Fruit fly (Drosophila melanogaster) whole organism, embryonic: ENCODE results near the gene Gga.

Experiments
- CG11504 ChIP-seq: fragments of 200-800 bp; sonication (Bioruptor generic); optimal IDR thresholded peaks from 3 replicates; lab custom pipeline; 2019; ENCODE audit warnings: missing biosample characterization, mild to moderate bottlenecking, missing genetic modification characterization, moderate library complexity
- CG12104 ChIP-seq: fragments of 200-800 bp; sonication (Bioruptor generic); optimal IDR thresholded peaks from 3 replicates; lab custom pipeline; 2016; ENCODE audit warnings: missing biosample characterization, missing genetic modification characterization
- CG1233 ChIP-seq: fragments of 200-800 bp; sonication (Bioruptor generic); optimal IDR thresholded peaks from 4 replicates; lab custom pipeline; 2018; ENCODE audit warnings: missing biosample characterization, mild to moderate bottlenecking, missing genetic modification characterization
- CG12744 ChIP-seq: fragments of 200-800 bp; sonication (Bioruptor generic); optimal IDR thresholded peaks from 2 replicates; lab custom pipeline; 2016; ENCODE audit warnings: missing biosample characterization, missing genetic modification characterization
- CG13296 ChIP-seq: fragments of 200-800 bp; sonication (Bioruptor generic); optimal IDR thresholded peaks from 3 replicates; lab custom pipeline; 2018; ENCODE audit warnings: missing biosample characterization, mild to moderate bottlenecking, missing genetic modification characterization
- CG15479 ChIP-seq: fragments of 200-800 bp; sonication (Bioruptor generic); optimal IDR thresholded peaks from 3 replicates; lab custom pipeline; 2019; ENCODE audit warnings: missing biosample characterization, mild to moderate bottlenecking, missing genetic modification characterization, moderate library complexity
- CG15696 ChIP-seq: fragments of 200-800 bp; sonication (Bioruptor generic); optimal IDR thresholded peaks from 2 replicates; lab custom pipeline; 2019; ENCODE audit warnings: missing biosample characterization, mild to moderate bottlenecking, missing genetic modification characterization, moderate library complexity
- CG2129 ChIP-seq: fragments of 200-800 bp; sonication (Bioruptor generic); IDR thresholded peaks from 2 replicates; pipeline ENCODE4 v1.3.6; 2022; ENCODE audit warnings: missing biosample characterization, missing genetic modification characterization; ENCODE audit not compliant: partially characterized antibody
- CG2678 ChIP-seq: fragments of 200-800 bp; sonication (Bioruptor generic); optimal IDR thresholded peaks from 3 replicates; lab custom pipeline; 2019; ENCODE audit warnings: missing biosample characterization, mild to moderate bottlenecking, missing genetic modification characterization, moderate library complexity
- CG2875 ChIP-seq: fragments of 200-800 bp; sonication (Bioruptor generic); optimal IDR thresholded peaks from 2 replicates; lab custom pipeline; 2017; ENCODE audit warnings: missing biosample characterization, mild to moderate bottlenecking, missing genetic modification characterization, missing genetic modification reagents
- CG30403 ChIP-seq: fragments of 200-800 bp; sonication (Bioruptor generic); optimal IDR thresholded peaks from 3 replicates; lab custom pipeline; 2016; ENCODE audit warnings: missing biosample characterization, missing genetic modification characterization
- CG3163 ChIP-seq: fragments of 200-800 bp; sonication (Bioruptor generic); optimal IDR thresholded peaks from 3 replicates; lab custom pipeline; 2016; ENCODE audit warnings: missing biosample characterization, missing genetic modification characterization
- CG32767 ChIP-seq: fragments of 200-800 bp; sonication (Bioruptor generic); IDR thresholded peaks from 2 replicates; pipeline ENCODE4 v1.3.6; 2022; ENCODE audit warnings: missing biosample characterization, missing genetic modification characterization
- CG6683 ChIP-seq: fragments of 200-800 bp; sonication (Bioruptor generic); optimal IDR thresholded peaks from 2 replicates; lab custom pipeline; 2017; ENCODE audit warnings: missing biosample characterization, mild to moderate bottlenecking, missing genetic modification characterization, missing genetic modification reagents
- CG6813 ChIP-seq: fragments of 200-800 bp; sonication (Bioruptor generic); optimal IDR thresholded peaks from 2 replicates; lab custom pipeline; 2017; ENCODE audit warnings: missing biosample characterization, missing genetic modification characterization, mild to moderate bottlenecking, moderate library complexity, missing genetic modification reagents
- CG7963 ChIP-seq: fragments of 200-800 bp; sonication (Bioruptor generic); IDR thresholded peaks from 3 replicates; pipeline ENCODE4 v1.3.6; 2022; ENCODE audit warnings: missing biosample characterization, missing genetic modification characterization; ENCODE audit not compliant: partially characterized antibody
- CG9797 ChIP-seq: fragments of 200-800 bp; sonication (Bioruptor generic); optimal IDR thresholded peaks from 3 replicates; lab custom pipeline; 2018; ENCODE audit warnings: missing biosample characterization, mild to moderate bottlenecking, missing genetic modification characterization
- Elba2 ChIP-seq: fragments of 200-800 bp; sonication (Bioruptor generic); optimal IDR thresholded peaks from 3 replicates; lab custom pipeline; 2016; ENCODE audit warnings: missing biosample characterization, missing genetic modification characterization
- Gsc ChIP-seq: fragments of 200-800 bp; sonication (Bioruptor generic); IDR thresholded peaks from 2 replicates; pipeline ENCODE4 v1.3.6; 2022; ENCODE audit warnings: missing biosample characterization, missing genetic modification characterization
- HLH3B ChIP-seq: fragments of 200-800 bp; sonication (Bioruptor generic); IDR thresholded peaks from 2 replicates; pipeline ENCODE4 v1.3.6; 2022; ENCODE audit warnings: missing biosample characterization, missing genetic modification characterization
- HmgZ ChIP-seq: fragments of 200-800 bp; sonication (Bioruptor generic); optimal IDR thresholded peaks from 2 replicates; lab custom pipeline; 2018; ENCODE audit warnings: missing biosample characterization, mild to moderate bottlenecking, missing genetic modification characterization
- Lim3 ChIP-seq: fragments of 200-800 bp; sonication (Bioruptor generic); IDR thresholded peaks from 2 replicates; pipeline ENCODE4 v1.3.6; 2022; ENCODE audit warnings: missing biosample characterization, missing genetic modification characterization
- Lpt ChIP-seq: fragments of >200 bp; optimal IDR thresholded peaks from 2 replicates; lab custom pipeline; 2018; ENCODE audit warnings: missing biosample characterization, missing genetic modification characterization
- Mes4 ChIP-seq: fragments of 200-800 bp; sonication (Bioruptor generic); optimal IDR thresholded peaks from 2 replicates; lab custom pipeline; 2016; ENCODE audit warnings: missing biosample characterization, missing genetic modification characterization
- NK7.1 ChIP-seq: fragments of 200-800 bp; sonication (Bioruptor generic); optimal IDR thresholded peaks from 3 replicates; lab custom pipeline; 2016; ENCODE audit warnings: missing biosample characterization, missing genetic modification characterization
- Pdp1 ChIP-seq, 2 experiments: fragments of 200-800 bp; sonication (Bioruptor generic); optimal IDR thresholded peaks; 3 replicates each; lab custom pipeline; 2016; ENCODE audit warnings: missing biosample characterization in 2 of 2, missing genetic modification characterization in 2 of 2, mild to moderate bottlenecking in 1 of 2, moderate library complexity in 1 of 2
- Poxn ChIP-seq: fragments of 200-800 bp; sonication (Bioruptor generic); IDR thresholded peaks from 2 replicates; pipeline ENCODE4 v1.3.6; 2022; ENCODE audit warnings: missing biosample characterization, missing genetic modification characterization
- Sox102F ChIP-seq: fragments of 200-800 bp; sonication (Bioruptor generic); optimal IDR thresholded peaks from 2 replicates; lab custom pipeline; 2018; ENCODE audit warnings: missing biosample characterization, mild to moderate bottlenecking, missing genetic modification characterization, moderate library complexity
- Sry-δ ChIP-seq: fragments of 200-800 bp; sonication (Bioruptor generic); optimal IDR thresholded peaks from 2 replicates; lab custom pipeline; 2016; ENCODE audit warnings: missing biosample characterization, missing genetic modification characterization
- Xbp1 ChIP-seq: fragments of 200-800 bp; sonication (Bioruptor generic); optimal IDR thresholded peaks from 3 replicates; lab custom pipeline; 2016; ENCODE audit warnings: missing biosample characterization, mild to moderate bottlenecking, missing genetic modification characterization
- abd-A ChIP-seq: fragments of 200-800 bp; sonication (Bioruptor generic); optimal IDR thresholded peaks from 3 replicates; lab custom pipeline; 2019; ENCODE audit warnings: missing biosample characterization, mild to moderate bottlenecking, missing genetic modification characterization, moderate library complexity
- br ChIP-seq: fragments of >200 bp; optimal IDR thresholded peaks from 2 replicates; lab custom pipeline; 2017
- gcm ChIP-seq: fragments of 200-800 bp; sonication (Bioruptor generic); optimal IDR thresholded peaks from 2 replicates; lab custom pipeline; 2019; ENCODE audit warnings: missing biosample characterization, mild to moderate bottlenecking, missing genetic modification characterization, moderate library complexity
- ham ChIP-seq: fragments of 200-800 bp; sonication (Bioruptor generic); IDR thresholded peaks from 2 replicates; pipeline ENCODE4 v1.3.6; 2022; ENCODE audit warnings: missing biosample characterization, missing genetic modification characterization
- jing ChIP-seq: fragments of 200-800 bp; sonication (Bioruptor generic); optimal IDR thresholded peaks from 2 replicates; lab custom pipeline; 2018; ENCODE audit warnings: missing biosample characterization, mild to moderate bottlenecking, missing genetic modification characterization
- ken ChIP-seq: fragments of 200-800 bp; sonication (Bioruptor generic); IDR thresholded peaks from 3 replicates; pipeline ENCODE4 v1.3.6; 2022; ENCODE audit warnings: missing biosample characterization, missing genetic modification characterization
- lab ChIP-seq: fragments of 200-800 bp; sonication (Bioruptor generic); optimal IDR thresholded peaks from 3 replicates; lab custom pipeline; 2017; ENCODE audit warnings: missing biosample characterization, missing genetic modification characterization, mild to moderate bottlenecking, moderate library complexity, missing genetic modification reagents
- luna ChIP-seq: fragments of 200-800 bp; sonication (Bioruptor generic); optimal IDR thresholded peaks from 2 replicates; lab custom pipeline; 2016; ENCODE audit warnings: missing biosample characterization, missing genetic modification characterization
- nau ChIP-seq: fragments of 200-800 bp; sonication (Bioruptor generic); optimal IDR thresholded peaks from 3 replicates; lab custom pipeline; 2017; ENCODE audit warnings: missing biosample characterization, mild to moderate bottlenecking, missing genetic modification characterization, missing genetic modification reagents
- pfk ChIP-seq: fragments of 200-800 bp; sonication (Bioruptor generic); optimal IDR thresholded peaks from 2 replicates; lab custom pipeline; 2018; ENCODE audit warnings: missing biosample characterization, mild to moderate bottlenecking, missing genetic modification characterization, moderate library complexity
- pita ChIP-seq: fragments of 200-800 bp; sonication (Bioruptor generic); optimal IDR thresholded peaks from 2 replicates; lab custom pipeline; 2017; ENCODE audit warnings: missing biosample characterization, mild to moderate bottlenecking, missing genetic modification characterization
- pum ChIP-seq: fragments of 200-800 bp; sonication (Bioruptor generic); optimal IDR thresholded peaks from 2 replicates; lab custom pipeline; 2016; ENCODE audit warnings: missing biosample characterization, missing genetic modification characterization
- rib ChIP-seq: fragments of 200-800 bp; sonication (Bioruptor generic); IDR thresholded peaks from 2 replicates; pipeline ENCODE4 v1.3.6; 2022; ENCODE audit warnings: missing biosample characterization, missing genetic modification characterization
- slp2 ChIP-seq: fragments of 200-800 bp; sonication (Bioruptor generic); optimal IDR thresholded peaks from 2 replicates; lab custom pipeline; 2016; ENCODE audit warnings: missing biosample characterization, missing genetic modification characterization
- sna ChIP-seq: fragments of 200-800 bp; sonication (Bioruptor generic); IDR thresholded peaks from 2 replicates; pipeline ENCODE4 v1.3.6; 2022; ENCODE audit warnings: missing biosample characterization, missing genetic modification characterization; ENCODE audit not compliant: partially characterized antibody
- sug ChIP-seq: fragments of 200-800 bp; optimal IDR thresholded peaks from 2 replicates; lab custom pipeline; 2019; ENCODE audit warnings: missing biosample characterization, mild to moderate bottlenecking, missing genetic modification characterization, moderate library complexity
- tna ChIP-seq: fragments of 200-800 bp; sonication (Bioruptor generic); IDR thresholded peaks from 2 replicates; pipeline ENCODE4 v1.3.6; 2022; ENCODE audit warnings: missing biosample characterization, missing genetic modification characterization; ENCODE audit not compliant: partially characterized antibody
- wor ChIP-seq: fragments of 200-800 bp; sonication (Bioruptor generic); IDR thresholded peaks from 2 replicates; pipeline ENCODE4 v1.3.6; 2022; ENCODE audit warnings: missing biosample characterization, missing genetic modification characterization
- z ChIP-seq: fragments of 200-800 bp; sonication (Bioruptor generic); IDR thresholded peaks from 3 replicates; pipeline ENCODE4 v1.3.6; 2022; ENCODE audit warnings: missing biosample characterization, missing genetic modification characterization

Gene Gga

DNA sequence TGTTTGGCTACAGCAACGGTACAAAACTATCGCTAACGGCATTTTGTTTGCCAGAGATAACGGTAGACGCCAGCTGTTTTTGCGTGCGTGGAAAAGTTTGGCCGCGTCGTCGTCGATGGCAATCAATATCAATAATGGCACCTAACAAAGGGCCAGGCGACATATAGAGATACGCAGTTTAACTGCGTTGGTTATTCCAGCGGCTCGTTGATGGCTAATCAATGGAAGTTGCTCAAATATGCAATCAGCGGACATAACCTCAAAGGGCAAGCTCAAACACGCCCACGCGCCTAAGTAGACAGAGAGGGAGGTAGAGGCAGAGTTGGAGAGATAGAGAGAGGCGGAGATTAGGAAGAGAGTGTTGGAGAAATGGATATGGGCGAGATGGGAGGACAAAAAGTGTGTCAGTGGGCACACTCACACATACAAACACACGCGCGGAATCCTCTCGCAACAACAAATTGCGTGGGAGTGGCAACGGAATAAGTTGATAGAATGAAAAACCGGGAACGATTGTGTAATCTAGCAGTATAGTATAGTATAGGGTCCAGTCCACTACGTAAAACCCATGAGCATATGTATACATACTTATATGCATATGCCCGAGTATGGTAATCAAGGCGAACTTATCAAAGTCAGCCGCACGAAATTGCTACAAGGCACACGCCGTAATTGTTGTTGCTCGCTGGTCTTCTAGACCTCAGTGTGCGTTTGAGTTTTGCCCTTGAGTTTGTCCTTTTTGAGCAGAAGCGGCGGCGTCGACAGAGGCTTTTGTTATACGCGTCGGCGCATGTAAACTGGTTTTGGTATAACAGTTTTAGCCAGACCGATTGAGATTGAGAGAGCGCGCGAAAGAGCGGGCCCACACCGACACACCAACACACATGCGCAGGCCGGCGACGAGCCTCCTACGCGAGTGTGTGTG lies 1.4 kb upstream of the Gga start (continued):
- TF ChIP-seq CG32767 (no peak), Xbp1 (no peak), CG11504 (tag; lab: Kevin White, UChicago) (peak; percentile 32), Lim3 (GFP tag; lab: Robert Waterston, UW) (no peak), CG30403 (GFP tag; lab: Kevin White, UChicago) (no peak), HLH3B (GFP tag; lab: Robert Waterston, UW) (no peak), CG6813 (GFP tag; lab: Kevin White, UChicago) (no peak), Poxn (GFP tag; lab: Robert Waterston, UW) (no peak), sug (tag; lab: Kevin White, UChicago) (peak; percentile 67), Lpt (GFP tag; lab: Kevin White, UChicago) (no peak), lab (peak; percentile 18), Elba2 (GFP tag; lab: Kevin White, UChicago) (no peak), CG1233 (no peak), abd-A (tag; lab: Kevin White, UChicago) (peak; percentile 75), tna (no peak), rib (no peak), Mes4 (GFP tag; lab: Kevin White, UChicago) (no peak), nau (GFP tag; lab: Kevin White, UChicago) (no peak), CG6683 (GFP tag; lab: Kevin White, UChicago) (no peak), HmgZ (no peak), CG12744 (no peak), z (peak; percentile 47; the same call in 1 of the 3 replicates), Pdp1 (GFP tag; optimal IDR thresholded peaks at IDR 0.05; lab: Kevin White, UChicago) (peak in 1 of 2 experiments; percentile 81), CG9797 (GFP tag; lab: Kevin White, UChicago) (no peak), pita (GFP tag; lab: Kevin White, UChicago) (no peak), pfk (no peak), CG2875 (GFP tag; lab: Kevin White, UChicago) (no peak), br (lab: Kevin White, UChicago) (no peak), CG2129 (no peak), wor (GFP tag; lab: Robert Waterston, UW) (no peak), luna (GFP tag; lab: Kevin White, UChicago) (no peak), CG2678 (tag; lab: Kevin White, UChicago) (no peak), NK7.1 (GFP tag; lab: Kevin White, UChicago) (no peak), CG15479 (GFP tag; lab: Kevin White, UChicago) (peak; percentile 70), gcm (GFP tag; lab: Kevin White, UChicago) (no peak), pum (GFP tag; lab: Kevin White, UChicago) (no peak), Sry-δ (GFP tag; lab: Kevin White, UChicago) (no peak), CG7963 (GFP tag; lab: Robert Waterston, UW) (no peak), slp2 (GFP tag; lab: Kevin White, UChicago) (no peak), ken (GFP tag; lab: Robert Waterston, UW) (no peak), Gsc (no peak), CG3163 (GFP tag; lab: Kevin White, UChicago) (no peak), CG13296 (no peak), Sox102F (GFP tag; lab: Kevin White, UChicago) (no peak), CG15696 (tag; lab: Kevin White, UChicago) (no peak), ham (GFP tag; lab: Robert Waterston, UW) (no peak), CG12104 (GFP tag; lab: Kevin White, UChicago) (no peak), jing (GFP tag; lab: Kevin White, UChicago) (no peak), sna (GFP tag; lab: Robert Waterston, UW) (no peak)
